Worm (Caenorhabditis elegans): Measurements from ENCODE around the gene srh-27.

The srh-27 gene

ce11 chrII:12494556-12495131 lies 46.3 kb downstream of the srh-27 start, which contains the start of gene col-85 (continued):
- TF ChIP-seq Y95B8A.8 (GFP tag; IDR thresholded peaks at IDR 0.05) (0 out of 2 replicates have a peak, but pooled peaks have one; percentile 65), chd-7 (tag; optimal IDR thresholded peaks at IDR 0.05) (peak; percentile 87), zim-3 (tag; optimal IDR thresholded peaks at IDR 0.05) (peak; percentile 79), hrde-1 (tag; optimal IDR thresholded peaks at IDR 0.05; ENCODE audit: borderline replicate concordance) (peak; percentile 74), snpc-1.3 (tag; optimal IDR thresholded peaks at IDR 0.05; ENCODE audit: insufficient read depth) (peak; percentile 87), tbp1 (GFP tag; optimal IDR thresholded peaks at IDR 0.05) (peak; percentile 95), egl-44 (GFP tag; IDR thresholded peaks at IDR 0.05) (peak; percentile 89), nhr-80 (tag; optimal IDR thresholded peaks at IDR 0.05) (peak; percentile 39), attf-6 (GFP tag; IDR thresholded peaks at IDR 0.05) (peak; percentile 56; the same call in 1 of the 2 replicates), snpc-3.4 (tag; optimal IDR thresholded peaks at IDR 0.05) (peak; percentile 92), F22D6.2 (tag; optimal IDR thresholded peaks at IDR 0.05) (peak; percentile 4), nhr-90 (tag; optimal IDR thresholded peaks at IDR 0.05) (peak; percentile 94), athp-1 (tag; optimal IDR thresholded peaks at IDR 0.05) (peak; percentile 60), tbx-9 (tag; optimal IDR thresholded peaks at IDR 0.05; ENCODE audit: borderline replicate concordance) (no peak), T07F8.4 (tag; optimal IDR thresholded peaks at IDR 0.05) (peak; percentile 85), madf-6 (GFP tag; IDR thresholded peaks at IDR 0.05) (peak; percentile 72), madf-8 (GFP tag; conservative IDR thresholded peaks at IDR 0.05) (no peak; the same call in 1 of the 2 replicates), ztf-18 (tag; optimal IDR thresholded peaks at IDR 0.05) (peak; percentile 81), attf-3 (GFP tag; conservative IDR thresholded peaks at IDR 0.05) (peak; percentile 77), F10E7.11 (tag; optimal IDR thresholded peaks at IDR 0.05) (peak; percentile 78), C06A6.2 (GFP tag; conservative IDR thresholded peaks at IDR 0.05) (0 out of 2 replicates have a peak, but pooled peaks have one; percentile 35), madf-3 (GFP tag; IDR thresholded peaks at IDR 0.05) (peak; percentile 77; the same call in 1 of the 2 replicates), snpc-4 (GFP tag; optimal IDR thresholded peaks at IDR 0.05) (peak; percentile 91), snpc-4 (tag; optimal IDR thresholded peaks at IDR 0.05) (peak; percentile 92 to 97 (median 95)), die-1 (tag; optimal IDR thresholded peaks at IDR 0.05) (peak; percentile 87), attf-5 (GFP tag; optimal IDR thresholded peaks at IDR 0.05) (peak; percentile 84), nhr-27 (tag; optimal IDR thresholded peaks at IDR 0.05) (peak; percentile 72), D2030.7 (GFP tag; IDR thresholded peaks at IDR 0.05) (peak; percentile 83), dpl-1 (GFP tag; optimal IDR thresholded peaks at IDR 0.05) (peak; percentile 24), pbrm-1 (GFP tag; IDR thresholded peaks at IDR 0.05) (peak; percentile 92), ceh-91 (GFP tag; IDR thresholded peaks at IDR 0.05) (peak; percentile 43), ztf-22 (GFP tag; optimal IDR thresholded peaks at IDR 0.05) (no peak), akir-1 (GFP tag; optimal IDR thresholded peaks at IDR 0.05) (no peak), F57A8.1 (GFP tag; optimal IDR thresholded peaks at IDR 0.05) (peak; percentile 43), mel-28 (tag; optimal IDR thresholded peaks at IDR 0.05; ENCODE audit: borderline replicate concordance) (peak; percentile 3), F39B2.1 (GFP tag; IDR thresholded peaks at IDR 0.05) (no peak), hsf-1 (GFP tag; IDR thresholded peaks at IDR 0.05) (peak; percentile 52; the same call in 1 of the 2 replicates), somi-1 (GFP tag; optimal IDR thresholded peaks at IDR 0.05) (peak; percentile 79), nfya-1 (tag; optimal IDR thresholded peaks at IDR 0.05; ENCODE audit: borderline replicate concordance, insufficient read depth) (no peak), rcor-1 (GFP tag; IDR thresholded peaks at IDR 0.05) (peak; percentile 85), nfyb-1 (GFP tag; IDR thresholded peaks at IDR 0.05) (peak; percentile 93), sptf-2 (GFP tag; optimal IDR thresholded peaks at IDR 0.05) (peak; percentile 42), ztf-25 (GFP tag; IDR thresholded peaks at IDR 0.05) (peak; percentile 93), unc-130 (GFP tag; optimal IDR thresholded peaks at IDR 0.05) (peak; percentile 62), aptf-3 (GFP tag; IDR thresholded peaks at IDR 0.05) (no peak), cebp-2 (GFP tag; IDR thresholded peaks at IDR 0.05) (peak; percentile 77; the same call in 1 of the 2 replicates), lin-40 (tag; optimal IDR thresholded peaks at IDR 0.05) (no peak)

Data from whole organism, young adult.